Fruit fly (Drosophila melanogaster): ENCODE results near the gene CG17029.

dm6 chr3L:15978224-15978623 is 1.6 kb downstream of the CG17029 start, which contains the start of gene CG17028:
- TF ChIP-seq cic (GFP tag; optimal IDR thresholded peaks at IDR 0.05) (no peak), ovo (GFP tag; optimal IDR thresholded peaks at IDR 0.05) (no peak), CG12768 (GFP tag; optimal IDR thresholded peaks at IDR 0.05) (no peak)

All from whole organism, adult.